Fruit fly (Drosophila melanogaster) whole organism, prepupa: ENCODE data around the gene CG4456.

ENCODE experiments used
- Blimp-1 ChIP-seq: fragments of 200-800 bp; sonication (Bioruptor generic); optimal IDR thresholded peaks from 3 replicates; lab custom pipeline; 2017; ENCODE audit warnings: missing biosample characterization, missing genetic modification characterization, mild to moderate bottlenecking, moderate library complexity, missing genetic modification reagents
- CG10669 ChIP-seq: fragments of 200-800 bp; sonication (Bioruptor generic); optimal IDR thresholded peaks from 3 replicates; lab custom pipeline; 2018; ENCODE audit warnings: missing biosample characterization, mild to moderate bottlenecking, missing genetic modification characterization, moderate library complexity
- CG11762 ChIP-seq: fragments of 200-800 bp; sonication (Bioruptor generic); optimal IDR thresholded peaks from 3 replicates; lab custom pipeline; 2016; ENCODE audit warnings: missing biosample characterization, missing genetic modification characterization; ENCODE audit not compliant: insufficient read depth
- CG11902 ChIP-seq: fragments of 200-800 bp; sonication (Bioruptor generic); optimal IDR thresholded peaks from 3 replicates; lab custom pipeline; 2016; ENCODE audit warnings: missing biosample characterization, missing genetic modification characterization
- CG1621 ChIP-seq: fragments of 200-800 bp; sonication (Bioruptor generic); optimal IDR thresholded peaks from 3 replicates; lab custom pipeline; 2018; ENCODE audit warnings: missing biosample characterization, mild to moderate bottlenecking, missing genetic modification characterization
- CG3032 ChIP-seq: fragments of 200-800 bp; optimal IDR thresholded peaks from 2 replicates; lab custom pipeline; 2019; ENCODE audit warnings: missing biosample characterization, mild to moderate bottlenecking, missing genetic modification characterization, moderate library complexity
- CG31627 ChIP-seq: fragments of 200-800 bp; sonication (Bioruptor generic); optimal IDR thresholded peaks from 3 replicates; lab custom pipeline; 2016; ENCODE audit warnings: missing biosample characterization, missing genetic modification characterization
- CG32006 ChIP-seq: fragments of 200-800 bp; sonication (Bioruptor generic); optimal IDR thresholded peaks from 3 replicates; lab custom pipeline; 2017; ENCODE audit warnings: missing biosample characterization, mild to moderate bottlenecking, missing genetic modification characterization
- CG4318 ChIP-seq: fragments of 200-800 bp; sonication (Bioruptor generic); optimal IDR thresholded peaks from 3 replicates; lab custom pipeline; 2017; ENCODE audit warnings: missing biosample characterization, mild to moderate bottlenecking, missing genetic modification characterization
- CG6276 ChIP-seq: fragments of 200-800 bp; sonication (Bioruptor generic); optimal IDR thresholded peaks from 2 replicates; lab custom pipeline; 2017; ENCODE audit warnings: missing biosample characterization, mild to moderate bottlenecking, missing genetic modification characterization
- CG6792 ChIP-seq: fragments of 200-800 bp; sonication (Bioruptor generic); optimal IDR thresholded peaks from 3 replicates; lab custom pipeline; 2016; ENCODE audit warnings: missing biosample characterization, missing genetic modification characterization
- CG6854 ChIP-seq: fragments of 200-800 bp; sonication (Bioruptor generic); optimal IDR thresholded peaks from 2 replicates; lab custom pipeline; 2017; ENCODE audit warnings: missing biosample characterization, mild to moderate bottlenecking, missing genetic modification characterization
- CG7368 ChIP-seq: fragments of 200-800 bp; sonication (Bioruptor generic); optimal IDR thresholded peaks from 3 replicates; lab custom pipeline; 2016; ENCODE audit warnings: missing biosample characterization, missing genetic modification characterization
- CG8119 ChIP-seq: fragments of 200-800 bp; sonication (Bioruptor generic); IDR thresholded peaks from 3 replicates; pipeline ENCODE4 v1.3.6; 2022; ENCODE audit warnings: missing biosample characterization, missing genetic modification characterization
- CG8632 ChIP-seq: fragments of 200-800 bp; sonication (Bioruptor generic); optimal IDR thresholded peaks from 3 replicates; lab custom pipeline; 2016; ENCODE audit warnings: missing biosample characterization, missing genetic modification characterization
- Eip78C ChIP-seq: fragments of 200-800 bp; sonication (Bioruptor generic); peaks from one replicate; lab custom pipeline; 2016; ENCODE audit warnings: missing biosample characterization, missing genetic modification characterization
- Eip93F ChIP-seq: fragments of 200-800 bp; sonication (Bioruptor generic); optimal IDR thresholded peaks from 2 replicates; lab custom pipeline; 2016; ENCODE audit warnings: missing biosample characterization, mild to moderate bottlenecking, missing genetic modification characterization
- Ets21C ChIP-seq: fragments of 200-800 bp; sonication (Bioruptor generic); optimal IDR thresholded peaks from 3 replicates; lab custom pipeline; 2016; ENCODE audit warnings: missing biosample characterization, missing genetic modification characterization
- Ets96B ChIP-seq: fragments of 200-800 bp; optimal IDR thresholded peaks from 2 replicates; lab custom pipeline; 2019; ENCODE audit warnings: missing biosample characterization, mild to moderate bottlenecking, missing genetic modification characterization, moderate library complexity
- Gug ChIP-seq: fragments of 200-800 bp; sonication (Bioruptor generic); IDR thresholded peaks from 2 replicates; pipeline ENCODE4 v1.3.6; 2022; ENCODE audit warnings: missing biosample characterization, missing genetic modification characterization
- Hr38 ChIP-seq: sonication (Bioruptor generic); optimal IDR thresholded peaks from 2 replicates; lab custom pipeline; 2016; ENCODE audit warnings: missing biosample characterization, missing genetic modification characterization
- Lpt ChIP-seq: fragments of 200-800 bp; sonication (Bioruptor generic); optimal IDR thresholded peaks from 3 replicates; lab custom pipeline; 2016; ENCODE audit warnings: missing biosample characterization, missing genetic modification characterization
- OdsH ChIP-seq: fragments of 200-800 bp; sonication (Bioruptor generic); optimal IDR thresholded peaks from 3 replicates; lab custom pipeline; 2016; ENCODE audit warnings: missing biosample characterization, missing genetic modification characterization
- Sox102F ChIP-seq: fragments of 200-800 bp; sonication (Bioruptor generic); optimal IDR thresholded peaks from 2 replicates; lab custom pipeline; 2016; ENCODE audit warnings: missing biosample characterization, mild to moderate bottlenecking, missing genetic modification characterization
- Sox14 ChIP-seq: fragments of 200-800 bp; sonication (Bioruptor generic); optimal IDR thresholded peaks from 3 replicates; lab custom pipeline; 2016; ENCODE audit warnings: missing biosample characterization, missing genetic modification characterization
- Sox15 ChIP-seq: fragments of 200-800 bp; sonication (Bioruptor generic); optimal IDR thresholded peaks from 3 replicates; lab custom pipeline; 2016; ENCODE audit warnings: missing biosample characterization, missing genetic modification characterization
- acj6 ChIP-seq: fragments of 200-800 bp; sonication (Bioruptor generic); optimal IDR thresholded peaks from 3 replicates; lab custom pipeline; 2016; ENCODE audit warnings: missing biosample characterization, missing genetic modification characterization
- eg ChIP-seq: fragments of 200-800 bp; sonication (Bioruptor generic); IDR thresholded peaks from 3 replicates; pipeline ENCODE4 v1.3.6; 2022; ENCODE audit warnings: missing biosample characterization, missing genetic modification characterization
- fd85E ChIP-seq: fragments of 200-800 bp; sonication (Bioruptor generic); optimal IDR thresholded peaks from 3 replicates; lab custom pipeline; 2016; ENCODE audit warnings: missing biosample characterization, missing genetic modification characterization
- fkh ChIP-seq: fragments of 200-800 bp; sonication (Bioruptor generic); optimal IDR thresholded peaks from 3 replicates; lab custom pipeline; 2017; ENCODE audit warnings: missing biosample characterization, mild to moderate bottlenecking, missing genetic modification characterization, moderate library complexity
- lz ChIP-seq: fragments of 200-800 bp; sonication (Bioruptor generic); optimal IDR thresholded peaks from 3 replicates; lab custom pipeline; 2016; ENCODE audit warnings: missing biosample characterization, missing genetic modification characterization
- pdm3 ChIP-seq: fragments of 200-800 bp; sonication (Bioruptor generic); optimal IDR thresholded peaks from 3 replicates; lab custom pipeline; 2016; ENCODE audit warnings: missing biosample characterization, missing genetic modification characterization
- salr ChIP-seq, 2 experiments: fragments of 200-800 bp; sonication (Bioruptor generic); optimal IDR thresholded peaks; 3 replicates each; lab custom pipeline; 2016 to 2018; ENCODE audit warnings: missing biosample characterization in 2 of 2, missing genetic modification characterization in 2 of 2, mild to moderate bottlenecking in 1 of 2
- spab ChIP-seq: fragments of 200-800 bp; sonication (Bioruptor generic); optimal IDR thresholded peaks from 2 replicates; lab custom pipeline; 2017; ENCODE audit warnings: missing biosample characterization, mild to moderate bottlenecking, missing genetic modification characterization, missing genetic modification reagents
- ss ChIP-seq, 2 experiments: fragments of 200-800 bp; sonication (Bioruptor generic); optimal IDR thresholded peaks; 2 replicates in 1 of 2; 3 replicates in 1 of 2; lab custom pipeline; 2017 to 2018; ENCODE audit warnings: mild to moderate bottlenecking in 2 of 2, missing biosample characterization in 2 of 2, missing genetic modification characterization in 2 of 2, moderate library complexity in 1 of 2
- topi ChIP-seq: fragments of 200-800 bp; sonication (Bioruptor generic); optimal IDR thresholded peaks from 3 replicates; lab custom pipeline; 2016; ENCODE audit warnings: missing biosample characterization, missing genetic modification characterization

Gene CG4456

DNA sequence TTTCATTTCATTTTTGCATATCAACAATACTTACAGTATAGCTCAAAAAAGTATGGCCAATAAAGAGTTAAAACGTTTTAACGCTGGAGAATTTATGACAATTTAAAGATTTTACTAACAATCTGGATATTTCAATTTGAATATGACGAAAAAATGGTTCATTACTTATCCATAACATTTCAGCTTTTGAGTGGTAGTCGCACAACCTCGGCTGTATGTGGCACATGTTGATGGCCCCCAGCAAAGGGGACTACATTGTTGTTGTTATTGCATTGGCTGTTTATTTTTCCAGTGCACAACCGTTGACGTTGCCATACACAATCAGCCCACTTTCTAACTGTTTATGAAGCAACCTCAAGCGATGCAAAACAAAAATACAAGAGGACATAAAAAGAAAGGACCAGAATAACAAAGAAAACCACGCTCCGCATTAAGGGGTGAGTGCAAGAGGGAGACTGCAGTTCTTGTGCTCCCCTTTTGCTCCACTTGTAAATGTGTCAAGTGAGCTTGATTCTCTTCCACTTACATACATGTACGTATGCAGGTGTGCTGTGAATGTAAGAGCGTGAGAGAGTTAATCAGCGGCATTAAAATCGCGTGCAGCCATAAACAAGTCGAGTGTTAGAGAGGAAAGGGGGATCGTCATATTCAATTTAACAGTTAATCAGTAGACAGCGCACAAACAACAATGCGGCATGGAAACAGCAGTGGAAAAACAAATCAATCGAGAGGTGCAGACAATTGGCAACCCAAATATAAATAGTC is 47.7 kb downstream of the CG4456 start (continued):
- TF ChIP-seq eg (GFP tag; lab: Robert Waterston, UW) (peak; percentile 98), CG32006 (GFP tag; lab: Kevin White, UChicago) (peak; percentile 95), Eip78C (GFP tag; lab: Kevin White, UChicago) (peak; percentile 99), OdsH (GFP tag; lab: Kevin White, UChicago) (peak; percentile 95), Ets96B (peak; percentile 97), CG6276 (peak; percentile 94), spab (GFP tag; lab: Kevin White, UChicago) (peak; percentile 93), CG6792 (GFP tag; lab: Kevin White, UChicago) (peak; percentile 98), fd85E (GFP tag; lab: Kevin White, UChicago) (peak; percentile 87), CG7368 (GFP tag; lab: Kevin White, UChicago) (peak; percentile 96), Gug (peak; percentile 93), Ets21C (peak; percentile 95), Blimp-1 (GFP tag; lab: Kevin White, UChicago) (peak; percentile 91), salr (GFP tag; optimal IDR thresholded peaks at IDR 0.05; lab: Kevin White, UChicago) (peak; percentile 91), fkh (GFP tag; lab: Kevin White, UChicago) (no peak), CG8632 (peak; percentile 97), CG31627 (GFP tag; lab: Kevin White, UChicago) (peak; percentile 97), Sox14 (GFP tag; lab: Kevin White, UChicago) (peak; percentile 98), topi (GFP tag; lab: Kevin White, UChicago) (peak; percentile 98), CG11902 (GFP tag; lab: Kevin White, UChicago) (peak; percentile 95), Lpt (GFP tag; lab: Kevin White, UChicago) (peak; percentile 84), CG3032 (tag; lab: Kevin White, UChicago) (peak; percentile 94)

DNA sequence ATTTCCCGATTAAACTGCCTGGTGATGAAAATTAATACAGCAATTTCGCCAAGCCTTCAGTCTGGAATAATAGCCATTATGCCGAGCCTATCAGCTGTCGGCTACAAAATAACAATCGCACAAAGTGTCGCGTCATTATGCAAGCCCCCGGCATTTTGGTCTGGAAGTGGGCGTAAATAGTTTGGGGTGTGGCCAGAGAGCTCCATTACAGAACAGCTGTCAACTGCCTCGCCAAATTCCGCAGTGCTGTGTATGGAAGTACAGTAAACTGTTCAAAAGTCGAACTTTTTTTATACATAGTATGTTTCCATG is 48.3 kb downstream of the CG4456 start:
- no peak for TF ChIP-seq CG4318 (GFP tag; lab: Kevin White, UChicago)
- TF ChIP-seq spab (GFP tag; lab: Kevin White, UChicago): no peak
- TF ChIP-seq Lpt (GFP tag; lab: Kevin White, UChicago): no peak
- TF ChIP-seq Hr38 (GFP tag; lab: Kevin White, UChicago): no peak
- TF ChIP-seq CG11762 (GFP tag; lab: Kevin White, UChicago): no peak
- no peak for TF ChIP-seq CG8632
- TF ChIP-seq Eip93F (GFP tag; lab: Kevin White, UChicago): no peak
- TF ChIP-seq CG1621 (tag; lab: Kevin White, UChicago): no peak
- no peak for TF ChIP-seq CG10669 (GFP tag; lab: Kevin White, UChicago)
- TF ChIP-seq CG8119: no peak
- TF ChIP-seq acj6: no peak
- no peak for TF ChIP-seq eg (GFP tag; lab: Robert Waterston, UW)
- TF ChIP-seq Sox15 (GFP tag; lab: Kevin White, UChicago): no peak
- TF ChIP-seq CG6276: no peak
- TF ChIP-seq CG6854: no peak
- TF ChIP-seq lz (GFP tag; lab: Kevin White, UChicago): no peak

DNA sequence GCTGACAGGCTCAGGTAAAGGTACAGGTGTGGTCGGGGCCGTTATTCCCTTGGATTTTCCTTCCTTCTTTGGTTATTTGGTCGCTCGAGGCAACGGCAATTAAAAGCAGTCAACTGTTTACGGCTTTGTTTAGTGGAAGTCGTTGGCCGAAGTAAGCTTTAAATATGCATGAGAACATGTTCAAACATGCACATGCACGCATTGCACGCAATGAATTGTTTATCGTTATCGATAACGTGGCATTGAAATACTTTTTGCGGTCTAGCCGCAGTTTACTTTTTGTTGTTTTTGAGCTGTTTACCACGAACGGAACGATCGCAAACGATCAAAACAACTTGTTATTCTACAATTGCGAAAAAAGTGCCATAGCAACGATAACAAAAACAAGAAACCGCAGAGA is 49.1 kb downstream of the CG4456 start:
- TF ChIP-seq pdm3 (no peak), fd85E (GFP tag; lab: Kevin White, UChicago) (no peak), ss (GFP tag; optimal IDR thresholded peaks at IDR 0.05; lab: Kevin White, UChicago) (peak in 1 of 2 experiments; percentile 52), Eip78C (GFP tag; lab: Kevin White, UChicago) (no peak)

DNA sequence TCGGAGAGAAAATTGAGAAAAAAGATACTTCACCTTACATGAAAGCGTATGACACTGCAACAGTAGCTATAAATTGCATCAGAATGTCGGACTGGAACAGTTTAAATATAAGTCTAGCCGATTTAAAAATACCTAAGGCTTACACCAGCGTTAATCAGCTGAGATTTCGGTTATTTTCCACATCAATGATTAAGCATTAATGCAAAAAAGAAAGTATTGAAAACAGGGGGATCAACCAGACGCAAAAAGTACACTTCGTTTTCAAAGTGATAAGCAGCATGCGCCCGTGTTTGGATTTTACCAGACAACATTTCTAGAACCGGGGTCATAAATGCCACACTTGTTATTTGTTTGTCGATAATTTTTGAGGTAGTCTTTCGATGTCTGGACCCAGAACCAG is 49.6 kb downstream of the CG4456 start:
- TF ChIP-seq CG8632 (no peak), Sox102F (no peak), Eip78C (GFP tag; lab: Kevin White, UChicago) (peak; percentile 8)
